Worm (Caenorhabditis elegans): ENCODE data around the gene F42G8.8.
"Not testable (repeated sequence)": the region's sequence is repeated elsewhere in the genome, so short reads cannot be mapped to it uniquely, and the experiment has no call there.

DNA sequence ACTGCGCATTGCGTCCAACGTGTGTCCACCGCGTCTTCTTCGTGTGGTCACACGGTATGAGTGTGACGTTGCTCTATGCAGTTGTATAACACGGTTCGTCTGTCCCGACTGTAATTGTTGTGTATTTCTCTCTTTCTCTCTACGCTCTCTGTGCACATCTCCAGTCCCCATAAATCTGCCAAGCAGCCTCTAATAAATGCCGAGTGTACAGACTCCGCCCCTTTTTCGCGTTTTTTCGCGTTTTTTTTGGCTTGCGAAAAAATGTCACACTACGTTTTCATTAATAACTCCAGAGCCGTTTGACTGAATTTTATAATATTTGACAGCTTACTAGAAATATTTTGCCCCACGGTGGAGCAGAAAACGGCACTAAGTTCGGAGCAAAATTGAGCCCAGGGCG lies 3.5 kb downstream of the F42G8.8 start, which contains the start of gene erp-44.3:
- TF ChIP-seq daf-12 (tag; optimal IDR thresholded peaks at IDR 0.05); elt-1 (tag; optimal IDR thresholded peaks at IDR 0.05); pha-4 (tag; optimal IDR thresholded peaks at IDR 0.05); egl-27 (tag; optimal IDR thresholded peaks at IDR 0.05); nfya-1 (tag; optimal IDR thresholded peaks at IDR 0.05; ENCODE audit: insufficient read depth); ceh-82 (tag; optimal IDR thresholded peaks at IDR 0.05); nhr-25 (tag; optimal IDR thresholded peaks at IDR 0.05); ZK546.5 (tag; optimal IDR thresholded peaks at IDR 0.05); lin-39 (tag; optimal IDR thresholded peaks at IDR 0.05); ama-1 (optimal IDR thresholded peaks at IDR 0.05); ztf-4 (tag; optimal IDR thresholded peaks at IDR 0.05); ztf-11 (tag; optimal IDR thresholded peaks at IDR 0.05); nhr-77 (tag; optimal IDR thresholded peaks at IDR 0.05); egl-5 (tag; optimal IDR thresholded peaks at IDR 0.05): not testable (repeated sequence)

All from whole organism, L3 larva.